Fruit fly (Drosophila melanogaster) S2 (cell line): Measurements from ENCODE around the gene CG7149.
A peak's percentile ranks its signal among the peaks of the same experiment; 100 is the strongest.

Source experiments
- CG8478 ChIP-seq: fragments of >200 bp; optimal IDR thresholded peaks from 2 replicates; lab custom pipeline; 2018
- CTCF ChIP-seq, 2 experiments: fragments of >200 bp; optimal IDR thresholded peaks; 2 replicates each; lab custom pipeline; 2018

CG7149 gene

dm6 chr2L:7811249-7812002 is 21.1 kb upstream of the CG7149 start, which contains the start of gene LanB1:
Gene LanB1 (plus strand): TSS chr2L:7811438.
- TF ChIP-seq CTCF (optimal IDR thresholded peaks at IDR 0.05; lab: Kevin White, UChicago): no peak
- TF ChIP-seq CG8478 (lab: Kevin White, UChicago): no peak

dm6 chr2L:7810519-7810918 is 20.2 kb upstream of the CG7149 start, which contains the start of gene Cdc14:
Gene Cdc14 (minus strand): TSS chr2L:7810703.
- TF ChIP-seq CG8478 (lab: Kevin White, UChicago) (no peak), CTCF (optimal IDR thresholded peaks at IDR 0.05; lab: Kevin White, UChicago) (peak in 1 of 2 experiments; percentile 1)

dm6 chr2L:7809699-7810088 is 19.3 kb upstream of the CG7149 start:
- TF ChIP-seq CG8478 (lab: Kevin White, UChicago) (no peak), CTCF (optimal IDR thresholded peaks at IDR 0.05; lab: Kevin White, UChicago) (no peak)

- TF ChIP-seq CG8478 (lab: Kevin White, UChicago) (no peak), CTCF (optimal IDR thresholded peaks at IDR 0.05; lab: Kevin White, UChicago) (peak; percentile 73 to 76)
Observed at dm6 chr2L:7808886-7809698, 18.7 kb upstream of the CG7149 start.

dm6 chr2L:7807563-7807962 is 17.2 kb upstream of the CG7149 start:
- TF ChIP-seq CG8478 (lab: Kevin White, UChicago) (no peak), CTCF (optimal IDR thresholded peaks at IDR 0.05; lab: Kevin White, UChicago) (no peak)

dm6 chr2L:7799804-7800433 is 9.6 kb upstream of the CG7149 start, which contains the start of the genes Herp and r2d2:
Gene Herp (minus strand): TSS chr2L:7800058.
Gene r2d2 (plus strand): TSS chr2L:7800147.
- TF ChIP-seq CTCF (optimal IDR thresholded peaks at IDR 0.05; lab: Kevin White, UChicago): peak in 1 of 2 experiments; percentile 17
- no peak for TF ChIP-seq CG8478 (lab: Kevin White, UChicago)

dm6 chr2L:7795859-7796258 is 5.5 kb upstream of the CG7149 start, which contains the start of gene LKRSDH:
Gene LKRSDH (minus strand): TSS chr2L:7795959.
- TF ChIP-seq CTCF (optimal IDR thresholded peaks at IDR 0.05; lab: Kevin White, UChicago) (no peak), CG8478 (lab: Kevin White, UChicago) (no peak)

dm6 chr2L:7794689-7795475 is 4.5 kb upstream of the CG7149 start:
- no peak for TF ChIP-seq CTCF (optimal IDR thresholded peaks at IDR 0.05; lab: Kevin White, UChicago)
- no peak for TF ChIP-seq CG8478 (lab: Kevin White, UChicago)

- TF ChIP-seq CTCF (optimal IDR thresholded peaks at IDR 0.05; lab: Kevin White, UChicago): no peak
- no peak for TF ChIP-seq CG8478 (lab: Kevin White, UChicago)
Observed at dm6 chr2L:7791356-7791738, 990 bp upstream of the CG7149 start.

- no peak for TF ChIP-seq CTCF (optimal IDR thresholded peaks at IDR 0.05; lab: Kevin White, UChicago)
- no peak for TF ChIP-seq CG8478 (lab: Kevin White, UChicago)
Observed at dm6 chr2L:7790081-7790447, 293 bp downstream of the CG7149 start.

dm6 chr2L:7788952-7789466 is 1.3 kb downstream of the CG7149 start:
- TF ChIP-seq CG8478 (lab: Kevin White, UChicago): no peak
- TF ChIP-seq CTCF (optimal IDR thresholded peaks at IDR 0.05; lab: Kevin White, UChicago): no peak

dm6 chr2L:7782788-7783401 is 7.5 kb downstream of the CG7149 start, which contains the start of gene Brd7-9:
Gene Brd7-9 (plus strand): TSS chr2L:7782865.
- no peak for TF ChIP-seq CG8478 (lab: Kevin White, UChicago)
- TF ChIP-seq CTCF (optimal IDR thresholded peaks at IDR 0.05; lab: Kevin White, UChicago): no peak

- TF ChIP-seq CTCF (optimal IDR thresholded peaks at IDR 0.05; lab: Kevin White, UChicago) (no peak), CG8478 (lab: Kevin White, UChicago) (no peak)
Observed at dm6 chr2L:7781165-7781564, 9.2 kb downstream of the CG7149 start, which contains the start of gene CG7164. Gene CG7164 (plus strand): TSS chr2L:7781465.
